Fruit fly (Drosophila melanogaster) whole organism, embryonic: ENCODE results near the gene trbl.
A peak's percentile ranks its signal among the peaks of the same experiment; 100 is the strongest.

Experiments
- Asciz ChIP-seq: fragments of 200-800 bp; sonication (Bioruptor generic); optimal IDR thresholded peaks from 2 replicates; lab custom pipeline; 2017; ENCODE audit warnings: missing biosample characterization, mild to moderate bottlenecking, missing genetic modification characterization, missing genetic modification reagents
- B-H1 ChIP-seq: fragments of 200-800 bp; sonication (Bioruptor generic); IDR thresholded peaks from 3 replicates; pipeline ENCODE4 v1.3.6; 2022; ENCODE audit warnings: missing biosample characterization, missing genetic modification characterization
- Bgb ChIP-seq: fragments of 200-800 bp; sonication (Bioruptor generic); IDR thresholded peaks from 2 replicates; pipeline ENCODE4 v1.3.6; 2022; ENCODE audit warnings: missing biosample characterization, missing genetic modification characterization; ENCODE audit not compliant: partially characterized antibody
- CG11398 ChIP-seq: fragments of 200-800 bp; sonication (Bioruptor generic); optimal IDR thresholded peaks from 2 replicates; lab custom pipeline; 2016; ENCODE audit warnings: missing biosample characterization, missing genetic modification characterization
- CG11696 ChIP-seq: fragments of 200-800 bp; sonication (Bioruptor generic); IDR thresholded peaks from 2 replicates; pipeline ENCODE4 v1.3.6; 2022; ENCODE audit warnings: missing biosample characterization, missing genetic modification characterization
- CG12236 ChIP-seq: fragments of 200-800 bp; sonication (Bioruptor generic); optimal IDR thresholded peaks from 2 replicates; lab custom pipeline; 2016; ENCODE audit warnings: missing biosample characterization, missing genetic modification characterization
- CG14441 ChIP-seq: fragments of 200-800 bp; sonication (Bioruptor generic); IDR thresholded peaks from 2 replicates; pipeline ENCODE4 v1.3.6; 2022; ENCODE audit warnings: missing biosample characterization, missing genetic modification characterization
- CG15479 ChIP-seq: fragments of 200-800 bp; sonication (Bioruptor generic); optimal IDR thresholded peaks from 3 replicates; lab custom pipeline; 2019; ENCODE audit warnings: missing biosample characterization, mild to moderate bottlenecking, missing genetic modification characterization, moderate library complexity
- CG16815 ChIP-seq: fragments of 200-800 bp; sonication (Bioruptor generic); optimal IDR thresholded peaks from 3 replicates; lab custom pipeline; 2017; ENCODE audit warnings: missing biosample characterization, mild to moderate bottlenecking, missing genetic modification characterization
- CG2129 ChIP-seq: fragments of 200-800 bp; sonication (Bioruptor generic); IDR thresholded peaks from 2 replicates; pipeline ENCODE4 v1.3.6; 2022; ENCODE audit warnings: missing biosample characterization, missing genetic modification characterization; ENCODE audit not compliant: partially characterized antibody
- CG2712 ChIP-seq: fragments of 200-800 bp; optimal IDR thresholded peaks from 3 replicates; lab custom pipeline; 2019; ENCODE audit warnings: missing biosample characterization, mild to moderate bottlenecking, missing genetic modification characterization, moderate library complexity
- CG31224 ChIP-seq: fragments of 200-800 bp; sonication (Bioruptor generic); IDR thresholded peaks from 2 replicates; pipeline ENCODE4 v1.3.6; 2022; ENCODE audit warnings: missing biosample characterization, missing genetic modification characterization
- CG34376 ChIP-seq: fragments of 200-800 bp; sonication (Bioruptor generic); optimal IDR thresholded peaks from 2 replicates; lab custom pipeline; 2018; ENCODE audit warnings: missing biosample characterization, mild to moderate bottlenecking, missing genetic modification characterization
- CG3838 ChIP-seq: fragments of 200-800 bp; sonication (Bioruptor generic); optimal IDR thresholded peaks from 3 replicates; lab custom pipeline; 2016; ENCODE audit warnings: missing biosample characterization, missing genetic modification characterization
- CG6791 ChIP-seq: fragments of 200-800 bp; sonication (Bioruptor generic); IDR thresholded peaks from 3 replicates; pipeline ENCODE4 v1.3.6; 2022; ENCODE audit warnings: missing biosample characterization, missing genetic modification characterization; ENCODE audit not compliant: partially characterized antibody
- CG7357 ChIP-seq: fragments of 200-800 bp; sonication (Bioruptor generic); IDR thresholded peaks from 3 replicates; pipeline ENCODE4 v1.3.6; 2022; ENCODE audit warnings: missing biosample characterization, missing genetic modification characterization
- CTCF ChIP-seq: fragments of 200-800 bp; sonication (Bioruptor generic); optimal IDR thresholded peaks from 2 replicates; lab custom pipeline; 2017; ENCODE audit warnings: missing biosample characterization, mild to moderate bottlenecking, missing genetic modification characterization, moderate library complexity
- D19B ChIP-seq: fragments of 200-800 bp; sonication (Bioruptor generic); optimal IDR thresholded peaks from 2 replicates; lab custom pipeline; 2017; ENCODE audit warnings: missing biosample characterization, mild to moderate bottlenecking, missing genetic modification characterization
- Dad ChIP-seq: fragments of 200-800 bp; sonication (Bioruptor generic); optimal IDR thresholded peaks from 3 replicates; lab custom pipeline; 2016; ENCODE audit warnings: missing biosample characterization, missing genetic modification characterization
- Fer1 ChIP-seq: fragments of 200-800 bp; sonication (Bioruptor generic); optimal IDR thresholded peaks from 2 replicates; lab custom pipeline; 2017; ENCODE audit warnings: missing biosample characterization, mild to moderate bottlenecking, missing genetic modification characterization
- GATAe ChIP-seq: fragments of 200-800 bp; sonication (Bioruptor generic); conservative IDR thresholded peaks from 2 replicates; pipeline ENCODE4 v1.3.6; 2022; ENCODE audit warnings: missing biosample characterization, missing genetic modification characterization
- Gug ChIP-seq: fragments of 200-800 bp; sonication (Bioruptor generic); IDR thresholded peaks from 4 replicates; pipeline ENCODE4 v1.3.6; 2022; ENCODE audit warnings: missing biosample characterization, missing genetic modification characterization
- HLHmδ ChIP-seq: fragments of 200-800 bp; sonication (Bioruptor generic); optimal IDR thresholded peaks from 2 replicates; lab custom pipeline; 2018; ENCODE audit warnings: missing biosample characterization, mild to moderate bottlenecking, missing genetic modification characterization, moderate library complexity
- Hey ChIP-seq: fragments of 200-800 bp; sonication (Bioruptor generic); optimal IDR thresholded peaks from 3 replicates; lab custom pipeline; 2018; ENCODE audit warnings: missing biosample characterization, mild to moderate bottlenecking, missing genetic modification characterization
- HmgD ChIP-seq: fragments of 200-800 bp; sonication (Bioruptor generic); optimal IDR thresholded peaks from 3 replicates; lab custom pipeline; 2016; ENCODE audit warnings: missing biosample characterization, missing genetic modification characterization
- Hmx ChIP-seq: fragments of 200-800 bp; sonication (Bioruptor generic); optimal IDR thresholded peaks from 2 replicates; lab custom pipeline; 2016; ENCODE audit warnings: missing biosample characterization, missing genetic modification characterization
- Hr51 ChIP-seq, 2 experiments: fragments of 200-800 bp; sonication (Bioruptor generic); optimal IDR thresholded peaks; 2 replicates in 1 of 2; 3 replicates in 1 of 2; lab custom pipeline; 2016 to 2018; ENCODE audit warnings: missing biosample characterization in 2 of 2, missing genetic modification characterization in 2 of 2, mild to moderate bottlenecking in 1 of 2, moderate library complexity in 1 of 2
- Mad ChIP-seq: fragments of 200-800 bp; sonication (Bioruptor generic); optimal IDR thresholded peaks from 2 replicates; lab custom pipeline; 2016; ENCODE audit warnings: missing biosample characterization, missing genetic modification characterization
- NC2β ChIP-seq: fragments of 200-800 bp; sonication (Bioruptor generic); optimal IDR thresholded peaks from 2 replicates; lab custom pipeline; 2016; ENCODE audit warnings: missing biosample characterization, missing genetic modification characterization
- Ravus ChIP-seq: fragments of 200-800 bp; sonication (Bioruptor generic); IDR thresholded peaks from 2 replicates; pipeline ENCODE4 v1.3.6; 2022; ENCODE audit warnings: missing biosample characterization, missing genetic modification characterization
- Taf1 ChIP-seq: fragments of 200-800 bp; sonication (Bioruptor generic); IDR thresholded peaks from 2 replicates; pipeline ENCODE4 v1.3.6; 2022; ENCODE audit warnings: missing biosample characterization, missing genetic modification characterization
- Trl ChIP-seq, 3 experiments: fragments of >200 bp in 2 of 3; fragments of 200-800 bp in 1 of 3; sonication (Bioruptor generic) in 1 of 3; optimal IDR thresholded peaks; 2 replicates in 1 of 3; 3 replicates in 2 of 3; lab custom pipeline; 2016 to 2017; ENCODE audit warnings: missing biosample characterization in 1 of 3, missing genetic modification characterization in 1 of 3
- amos ChIP-seq: fragments of 200-800 bp; sonication (Bioruptor generic); IDR thresholded peaks from 2 replicates; pipeline ENCODE4 v1.3.6; 2022; ENCODE audit warnings: missing biosample characterization, missing genetic modification characterization; ENCODE audit not compliant: partially characterized antibody
- bbx ChIP-seq: fragments of 200-800 bp; sonication (Bioruptor generic); IDR thresholded peaks from 2 replicates; pipeline ENCODE4 v1.3.6; 2022; ENCODE audit warnings: missing biosample characterization, missing genetic modification characterization; ENCODE audit not compliant: partially characterized antibody
- chm ChIP-seq: fragments of 200-800 bp; sonication (Bioruptor generic); IDR thresholded peaks from 2 replicates; pipeline ENCODE4 v1.3.6; 2022; ENCODE audit warnings: missing biosample characterization, missing genetic modification characterization
- cwo ChIP-seq: fragments of 200-800 bp; sonication (Bioruptor generic); optimal IDR thresholded peaks from 3 replicates; lab custom pipeline; 2017; ENCODE audit warnings: missing biosample characterization, missing genetic modification characterization, mild to moderate bottlenecking, moderate library complexity, missing genetic modification reagents
- dan ChIP-seq: fragments of 200-800 bp; sonication (Bioruptor generic); IDR thresholded peaks from 2 replicates; pipeline ENCODE4 v1.3.6; 2022; ENCODE audit warnings: missing biosample characterization, missing genetic modification characterization
- exex ChIP-seq: fragments of 200-800 bp; sonication (Bioruptor generic); optimal IDR thresholded peaks from 4 replicates; lab custom pipeline; 2018; ENCODE audit warnings: missing biosample characterization, mild to moderate bottlenecking, missing genetic modification characterization, moderate library complexity
- gcm2 ChIP-seq: fragments of 200-800 bp; sonication (Bioruptor generic); optimal IDR thresholded peaks from 2 replicates; lab custom pipeline; 2016; ENCODE audit warnings: missing biosample characterization, missing genetic modification characterization
- gfzf ChIP-seq: fragments of 200-800 bp; sonication (Bioruptor generic); optimal IDR thresholded peaks from 2 replicates; lab custom pipeline; 2016; ENCODE audit warnings: missing biosample characterization, mild to moderate bottlenecking, missing genetic modification characterization, moderate library complexity
- hth ChIP-seq: fragments of >200 bp; optimal IDR thresholded peaks from 2 replicates; lab custom pipeline; 2017; ENCODE audit warnings: inconsistent platforms
- knrl ChIP-seq: fragments of 200-800 bp; sonication (Bioruptor generic); IDR thresholded peaks from 3 replicates; pipeline ENCODE4 v1.3.6; 2022; ENCODE audit warnings: missing biosample characterization, missing genetic modification characterization; ENCODE audit not compliant: partially characterized antibody
- mirr ChIP-seq: fragments of 200-800 bp; sonication (Bioruptor generic); optimal IDR thresholded peaks from 3 replicates; lab custom pipeline; 2018; ENCODE audit warnings: missing biosample characterization, mild to moderate bottlenecking, missing genetic modification characterization
- onecut ChIP-seq: fragments of 200-800 bp; sonication (Bioruptor generic); IDR thresholded peaks from 2 replicates; pipeline ENCODE4 v1.3.6; 2022; ENCODE audit warnings: missing biosample characterization, missing genetic modification characterization
- pita ChIP-seq: fragments of 200-800 bp; sonication (Bioruptor generic); optimal IDR thresholded peaks from 2 replicates; lab custom pipeline; 2017; ENCODE audit warnings: missing biosample characterization, mild to moderate bottlenecking, missing genetic modification characterization
- prd ChIP-seq, 3 experiments: fragments of >200 bp in 2 of 3; fragments of 200-800 bp in 1 of 3; sonication (Bioruptor generic) in 1 of 3; optimal IDR thresholded peaks in 2 of 3; IDR thresholded peaks in 1 of 3; 2 replicates in 2 of 3; 3 replicates in 1 of 3; pipeline versions ENCODE4 v1.3.6 to Lab custom; 2017 to 2022; ENCODE audit warnings: missing biosample characterization in 1 of 3, missing genetic modification characterization in 1 of 3
- sima ChIP-seq: fragments of 200-800 bp; sonication (Bioruptor generic); optimal IDR thresholded peaks from 2 replicates; lab custom pipeline; 2016; ENCODE audit warnings: missing biosample characterization, missing genetic modification characterization
- sug ChIP-seq: fragments of 200-800 bp; optimal IDR thresholded peaks from 2 replicates; lab custom pipeline; 2019; ENCODE audit warnings: missing biosample characterization, mild to moderate bottlenecking, missing genetic modification characterization, moderate library complexity
- tgo ChIP-seq: fragments of 200-800 bp; sonication (Bioruptor generic); IDR thresholded peaks from 3 replicates; pipeline ENCODE4 v1.3.6; 2022; ENCODE audit warnings: missing biosample characterization, missing genetic modification characterization
- vfl ChIP-seq: fragments of 200-800 bp; sonication (Bioruptor generic); optimal IDR thresholded peaks from 2 replicates; lab custom pipeline; 2016; ENCODE audit warnings: missing biosample characterization, missing genetic modification characterization

Gene trbl

dm6 chr3L:20366074-20366473 is 35.3 kb downstream of the trbl start:
- peak; percentile 91 for TF ChIP-seq exex (tag; lab: Kevin White, UChicago)
- TF ChIP-seq NC2β (GFP tag; lab: Kevin White, UChicago), result no peak
- TF ChIP-seq CG31224, result peak; percentile 72
- TF ChIP-seq CG14441 (GFP tag; lab: Robert Waterston, UW), result no peak
- peak; percentile 42 for TF ChIP-seq D19B (GFP tag; lab: Kevin White, UChicago)
- TF ChIP-seq CG12236, result no peak
- peak; percentile 57 for TF ChIP-seq cwo (GFP tag; lab: Kevin White, UChicago)
- TF ChIP-seq mirr (GFP tag; lab: Kevin White, UChicago), result peak; percentile 20
- peak; percentile 48; the same call in 1 of the 2 replicates for TF ChIP-seq GATAe
- TF ChIP-seq prd (optimal IDR thresholded peaks at IDR 0.05; lab: Kevin White, UChicago), result no peak
- no peak for TF ChIP-seq prd (GFP tag; IDR thresholded peaks at IDR 0.05; lab: Robert Waterston, UW)
- peak; percentile 75 for TF ChIP-seq sug (tag; lab: Kevin White, UChicago)
- TF ChIP-seq Hey (tag; lab: Kevin White, UChicago), result peak; percentile 64
- TF ChIP-seq Trl (optimal IDR thresholded peaks at IDR 0.05; lab: Kevin White, UChicago), result no peak
- no peak for TF ChIP-seq Trl (GFP tag; optimal IDR thresholded peaks at IDR 0.05; lab: Kevin White, UChicago)
- peak; percentile 73 for TF ChIP-seq CG15479 (GFP tag; lab: Kevin White, UChicago)
- TF ChIP-seq pita (GFP tag; lab: Kevin White, UChicago), result no peak
- TF ChIP-seq HLHmδ (GFP tag; lab: Kevin White, UChicago), result no peak
- no peak for TF ChIP-seq CG2129 (GFP tag; lab: Robert Waterston, UW)
- no peak for TF ChIP-seq CTCF (GFP tag; lab: Kevin White, UChicago)
- no peak for TF ChIP-seq CG7357 (GFP tag; lab: Robert Waterston, UW)
- TF ChIP-seq Dad (GFP tag; lab: Kevin White, UChicago), result no peak
- TF ChIP-seq CG34376 (GFP tag; lab: Kevin White, UChicago), result peak; percentile 85
- TF ChIP-seq Mad (GFP tag; lab: Kevin White, UChicago), result no peak

dm6 chr3L:20361389-20361788 is 40.0 kb downstream of the trbl start, which contains the start of gene Prim2:
Gene Prim2 (minus strand): TSS chr3L:20361585.
- no peak for TF ChIP-seq chm (GFP tag; lab: Robert Waterston, UW)
- peak; percentile 26 for TF ChIP-seq gfzf (GFP tag; lab: Kevin White, UChicago)
- TF ChIP-seq tgo, result no peak
- no peak for TF ChIP-seq onecut (GFP tag; lab: Robert Waterston, UW)
- TF ChIP-seq HmgD (GFP tag; lab: Kevin White, UChicago), result no peak
- TF ChIP-seq CG11398 (GFP tag; lab: Kevin White, UChicago), result no peak
- TF ChIP-seq Gug (GFP tag; lab: Robert Waterston, UW), result no peak
- no peak for TF ChIP-seq vfl
- TF ChIP-seq gcm2 (GFP tag; lab: Kevin White, UChicago), result no peak
- TF ChIP-seq dan, result no peak
- TF ChIP-seq CG2712 (tag; lab: Kevin White, UChicago), result no peak
- TF ChIP-seq hth (lab: Kevin White, UChicago), result no peak
- TF ChIP-seq Ravus (GFP tag; lab: Robert Waterston, UW), result no peak
- TF ChIP-seq CG16815 (GFP tag; lab: Kevin White, UChicago), result no peak
- peak; percentile 68 for TF ChIP-seq bbx (GFP tag; lab: Robert Waterston, UW)
- no peak for TF ChIP-seq CG11696
- TF ChIP-seq pita (GFP tag; lab: Kevin White, UChicago), result no peak
- no peak for TF ChIP-seq B-H1 (GFP tag; lab: Robert Waterston, UW)
- TF ChIP-seq CG6791, result peak; percentile 69
- TF ChIP-seq CG3838 (GFP tag; lab: Kevin White, UChicago), result no peak
- TF ChIP-seq Taf1 (GFP tag; lab: Robert Waterston, UW), result no peak
- peak; percentile 69 for TF ChIP-seq amos (GFP tag; lab: Robert Waterston, UW)
- no peak for TF ChIP-seq Hmx (GFP tag; lab: Kevin White, UChicago)
- no peak for TF ChIP-seq Hr51 (GFP tag; optimal IDR thresholded peaks at IDR 0.05; lab: Kevin White, UChicago)
- TF ChIP-seq CG14441 (GFP tag; lab: Robert Waterston, UW), result no peak
- no peak for TF ChIP-seq Fer1 (GFP tag; lab: Kevin White, UChicago)
- TF ChIP-seq Bgb (GFP tag; lab: Robert Waterston, UW), result peak; percentile 72
- TF ChIP-seq Asciz, result no peak
- peak; percentile 65; the same call in 2 of the 3 replicates for TF ChIP-seq knrl (GFP tag; lab: Robert Waterston, UW)
- no peak for TF ChIP-seq sima (GFP tag; lab: Kevin White, UChicago)
